Worm (Caenorhabditis elegans): Measurements from ENCODE around the gene B0410.3.

- no peak for TF ChIP-seq flt-1 (GFP tag; IDR thresholded peaks at IDR 0.05)
- TF ChIP-seq med-1 (GFP tag; optimal IDR thresholded peaks at IDR 0.05; ENCODE audit: insufficient read depth): no peak
- TF ChIP-seq tab-1 (GFP tag; IDR thresholded peaks at IDR 0.05): no peak
- TF ChIP-seq T22C8.4 (GFP tag; IDR thresholded peaks at IDR 0.05): no peak
- no peak for TF ChIP-seq ref-1 (GFP tag; conservative IDR thresholded peaks at IDR 0.05)
- no peak for TF ChIP-seq ztf-23 (GFP tag; IDR thresholded peaks at IDR 0.05)
Observed at ce11 chrX:2906062-2906732, 14.9 kb upstream of the B0410.3 start.

Measured in whole organism, midembryonic.